Fruit fly (Drosophila melanogaster) whole organism, embryonic: Measurements from ENCODE around the gene CG10195.

Source experiments
- CG11723 ChIP-seq: fragments of 200-800 bp; sonication (Bioruptor generic); optimal IDR thresholded peaks from 2 replicates; lab custom pipeline; 2017; ENCODE audit warnings: missing biosample characterization, mild to moderate bottlenecking, missing genetic modification characterization
- NK7.1 ChIP-seq: fragments of 200-800 bp; sonication (Bioruptor generic); optimal IDR thresholded peaks from 3 replicates; lab custom pipeline; 2016; ENCODE audit warnings: missing biosample characterization, missing genetic modification characterization
- Optix ChIP-seq: fragments of 200-800 bp; sonication (Bioruptor generic); IDR thresholded peaks from 3 replicates; pipeline ENCODE4 v1.3.6; 2022; ENCODE audit warnings: missing biosample characterization, missing genetic modification characterization
- inv ChIP-seq: fragments of 200-800 bp; sonication (Bioruptor generic); IDR thresholded peaks from 2 replicates; pipeline ENCODE4 v1.3.6; 2022; ENCODE audit warnings: missing biosample characterization, missing genetic modification characterization; ENCODE audit not compliant: partially characterized antibody

dm6 chr2L:19512184-19512583 lies 27.7 kb upstream of the CG10195 start:
- no peak for TF ChIP-seq inv (GFP tag; lab: Robert Waterston, UW)
- TF ChIP-seq Optix (GFP tag; lab: Robert Waterston, UW) = no peak
- TF ChIP-seq NK7.1 = no peak
- no peak for TF ChIP-seq CG11723 (GFP tag; lab: Kevin White, UChicago)
